Worm (Caenorhabditis elegans): ENCODE data around the gene col-113.

DNA sequence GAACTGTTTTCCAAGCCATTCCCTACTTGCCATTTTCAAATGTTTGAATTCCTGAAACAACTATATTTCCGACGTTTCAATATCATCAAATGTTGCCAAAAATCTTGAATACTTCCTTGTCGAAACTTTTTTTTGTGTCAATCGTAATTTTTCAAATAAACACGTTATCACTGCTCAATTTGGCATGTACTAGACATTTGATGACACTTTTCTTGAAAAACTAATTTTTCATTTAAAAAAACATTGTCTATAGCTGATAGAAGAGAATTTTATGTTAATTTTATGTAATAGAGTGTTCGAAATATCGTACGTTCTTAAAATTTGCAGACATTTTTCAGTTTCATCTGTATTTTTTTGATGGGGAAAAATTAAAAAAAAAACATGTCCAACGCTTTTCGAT, 30.5 kb upstream of the col-113 start:
- TF ChIP-seq W03F9.2 (tag; optimal IDR thresholded peaks at IDR 0.05) (peak; percentile 12), him-1 (tag; optimal IDR thresholded peaks at IDR 0.05) (no peak), dao-5 (tag; optimal IDR thresholded peaks at IDR 0.05) (no peak)

All from whole organism, L4/young adult.